Worm (Caenorhabditis elegans) whole organism, L1 larva: Measurements from ENCODE around the gene F35H10.6.

Experiments
- C34B4.2 ChIP-seq: sonication (generic microtip); optimal IDR thresholded peaks from 2 replicates; lab custom pipeline; 2017; ENCODE audit warnings: mild to moderate bottlenecking, missing genetic modification characterization, missing compliant biosample characterization
- ceh-82 ChIP-seq, 3 experiments: fragments of 150-350 bp in 1 of 3; sonication (generic microtip) in 2 of 3; optimal IDR thresholded peaks; 2 replicates each; lab custom pipeline; 2014 to 2017; ENCODE audit warnings: missing biosample characterization in 3 of 3, missing genetic modification characterization in 3 of 3
- ceh-88 ChIP-seq: fragments of 200-800 bp; sonication (Bioruptor generic); IDR thresholded peaks from 2 replicates; pipeline ENCODE4 v1.3.6; 2022; ENCODE audit warnings: missing genetic modification characterization, missing compliant biosample characterization
- egl-13 ChIP-seq: sonication (generic microtip); optimal IDR thresholded peaks from 2 replicates; lab custom pipeline; 2016; ENCODE audit warnings: missing genotype, missing genetic modification reagents, missing genetic modification characterization, missing compliant biosample characterization
- egl-27 ChIP-seq, 2 experiments: fragments of 150-350 bp in 1 of 2; sonication (generic microtip); optimal IDR thresholded peaks; 3 replicates each; lab custom pipeline; 2017 to 2018; ENCODE audit warnings: missing biosample characterization in 2 of 2, missing genetic modification characterization in 2 of 2, missing genetic modification reagents in 2 of 2
- elt-2 ChIP-seq: sonication (generic microtip); optimal IDR thresholded peaks from 2 replicates; lab custom pipeline; 2016; ENCODE audit warnings: missing genetic modification characterization, mild to moderate bottlenecking, inconsistent platforms, missing compliant biosample characterization, missing genetic modification reagents
- elt-3 ChIP-seq, 6 experiments: fragments of 150-350 bp in 1 of 6; sonication (generic microtip); optimal IDR thresholded peaks; 2 replicates each; lab custom pipeline; 2017 to 2018; ENCODE audit warnings: missing biosample characterization in 6 of 6, missing genetic modification characterization in 6 of 6, inconsistent platforms in 1 of 6
- ets-5 ChIP-seq: fragments of 200-800 bp; sonication (Bioruptor generic); IDR thresholded peaks from 2 replicates; pipeline ENCODE4 v1.3.6; 2022; ENCODE audit warnings: missing genetic modification characterization, missing compliant biosample characterization
- hlh-4 ChIP-seq: sonication (generic microtip); optimal IDR thresholded peaks from 2 replicates; lab custom pipeline; 2016; ENCODE audit warnings: mild to moderate bottlenecking, missing genetic modification characterization, missing compliant biosample characterization
- lin-14 ChIP-seq: fragments of 200-800 bp; sonication (Bioruptor generic); optimal IDR thresholded peaks from 2 replicates; lab custom pipeline; 2018; ENCODE audit warnings: mild to moderate bottlenecking, missing genetic modification characterization, moderate library complexity, missing compliant biosample characterization
- mab-9 ChIP-seq: fragments of 200-800 bp; sonication (Bioruptor generic); IDR thresholded peaks from 2 replicates; pipeline ENCODE4 v1.3.6; 2022; ENCODE audit warnings: missing genetic modification reagents, missing genetic modification characterization, missing compliant biosample characterization
- nhr-12 ChIP-seq: sonication (generic microtip); optimal IDR thresholded peaks from 2 replicates; lab custom pipeline; 2017; ENCODE audit warnings: missing biosample characterization, missing genetic modification characterization
- nhr-76 ChIP-seq: sonication (generic microtip); optimal IDR thresholded peaks from 2 replicates; lab custom pipeline; 2017; ENCODE audit warnings: missing biosample characterization, missing genetic modification characterization
- sptf-1 ChIP-seq: fragments of 150-350 bp; optimal IDR thresholded peaks from 2 replicates; lab custom pipeline; 2014; ENCODE audit warnings: missing biosample characterization, missing genetic modification characterization
- unc-30 ChIP-seq: sonication (generic microtip); optimal IDR thresholded peaks from 2 replicates; lab custom pipeline; 2017; ENCODE audit warnings: missing biosample characterization, missing genetic modification characterization
- unc-98 ChIP-seq: fragments of 200-800 bp; sonication (Bioruptor generic); IDR thresholded peaks from 2 replicates; pipeline ENCODE4 v1.3.6; 2022; ENCODE audit warnings: missing genetic modification characterization, missing compliant biosample characterization
- zip-4 ChIP-seq: fragments of 200-800 bp; sonication (Bioruptor generic); optimal IDR thresholded peaks from 2 replicates; lab custom pipeline; 2018; ENCODE audit warnings: mild to moderate bottlenecking, missing genetic modification characterization, moderate library complexity, missing compliant biosample characterization

Gene F35H10.6

ce11 chrIV:8347051-8347450 is 47.3 kb downstream of the F35H10.6 start, which contains the start of the genes F17E9.18 and F17E9.15:
F17E9.18 (minus strand) TSS chrIV:8347151.
F17E9.15 (plus strand) TSS chrIV:8347418.
- TF ChIP-seq unc-30 (tag; lab: Kevin White, UChicago) (no peak), hlh-4 (tag; lab: Kevin White, UChicago) (no peak), zip-4 (GFP tag; lab: Kevin White, UChicago) (no peak), ets-5 (GFP tag; lab: Robert Waterston, UW) (no peak), nhr-76 (no peak), ceh-82 (tag; optimal IDR thresholded peaks at IDR 0.05; lab: Kevin White, UChicago) (no peak), ceh-88 (GFP tag; lab: Robert Waterston, UW) (no peak), unc-98 (no peak), elt-2 (tag; lab: Kevin White, UChicago) (no peak), egl-27 (tag; optimal IDR thresholded peaks at IDR 0.05; lab: Kevin White, UChicago) (no peak), C34B4.2 (tag; lab: Kevin White, UChicago) (no peak), lin-14 (GFP tag; lab: Kevin White, UChicago) (no peak), egl-13 (tag; lab: Kevin White, UChicago) (no peak), sptf-1 (tag; lab: Kevin White, UChicago) (no peak), elt-3 (tag; optimal IDR thresholded peaks at IDR 0.05; lab: Kevin White, UChicago) (no peak), mab-9 (GFP tag; lab: Robert Waterston, UW) (no peak)
- TF ChIP-seq, all 84 proteins: peak for 0

DNA sequence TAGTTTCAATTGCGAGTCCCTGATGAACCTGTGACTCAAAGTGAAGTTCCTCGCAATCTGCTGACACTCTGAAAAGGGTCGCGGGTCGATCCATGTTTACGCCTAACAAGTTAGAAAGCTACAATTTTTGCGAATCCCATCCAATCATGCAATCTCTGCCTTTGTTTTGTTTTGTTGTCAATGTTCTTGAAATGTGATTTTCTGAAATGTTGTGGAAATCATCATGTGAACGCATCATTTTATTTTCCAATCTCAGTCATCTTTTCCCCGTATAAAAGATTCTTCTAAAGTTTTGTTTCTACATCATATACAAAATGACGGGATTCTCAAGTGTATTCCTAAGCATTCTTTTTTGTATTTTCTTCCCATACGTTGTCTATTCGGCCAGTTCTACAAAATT is 48.3 kb downstream of the F35H10.6 start, which contains the start of gene F17E9.4:
F17E9.4 (plus strand) TSS at position 301 of the 400 bp plus-strand sequence.
- TF ChIP-seq ceh-82 (tag; optimal IDR thresholded peaks at IDR 0.05; lab: Kevin White, UChicago) = no peak
- no peak for TF ChIP-seq nhr-12
- TF ChIP-seq, all 84 proteins: peak for 0
